Worm (Caenorhabditis elegans) whole organism, mixed stage, embryonic: Measurements from ENCODE around the gene str-232.

Experiments
- lsy-2 ChIP-seq: fragments of 150-350 bp; optimal IDR thresholded peaks from 2 replicates; lab custom pipeline; 2014; ENCODE audit warnings: missing biosample characterization, missing genetic modification characterization
- nhr-2 ChIP-seq: fragments of 150-350 bp; optimal IDR thresholded peaks from 2 replicates; lab custom pipeline; 2014; ENCODE audit warnings: missing biosample characterization, missing genetic modification characterization

- TF ChIP-seq nhr-2 (tag; lab: Kevin White, UChicago) (no peak), lsy-2 (tag; lab: Kevin White, UChicago) (no peak)
Measured at ce11 chrV:16057010-16057463, 41.5 kb upstream of the str-232 start, which contains the start of gene F14H3.5.
